Worm (Caenorhabditis elegans) whole organism, L3 larva: ENCODE results near the gene arrd-19.

Experiments
- aly-2 ChIP-seq: fragments of 150-350 bp; optimal IDR thresholded peaks from 2 replicates; lab custom pipeline; 2014; ENCODE audit warnings: missing biosample characterization, missing genetic modification characterization
- ama-1 ChIP-seq: fragments of 150-350 bp; optimal IDR thresholded peaks from 2 replicates; lab custom pipeline; 2018
- ceh-82 ChIP-seq: fragments of 150-350 bp; optimal IDR thresholded peaks from 2 replicates; lab custom pipeline; 2014; ENCODE audit warnings: missing biosample characterization, missing genetic modification characterization
- elt-2 ChIP-seq: sonication (generic microtip); optimal IDR thresholded peaks from 2 replicates; lab custom pipeline; 2016; ENCODE audit warnings: missing genetic modification reagents, mild to moderate bottlenecking, missing genetic modification characterization, missing compliant biosample characterization
- fos-1 ChIP-seq: fragments of 150-350 bp; optimal IDR thresholded peaks from 2 replicates; lab custom pipeline; 2014; ENCODE audit warnings: missing biosample characterization, missing genetic modification characterization
- lsy-12 ChIP-seq: sonication (generic microtip); optimal IDR thresholded peaks from 2 replicates; lab custom pipeline; 2016; ENCODE audit warnings: mild to moderate bottlenecking, missing genetic modification characterization, missing compliant biosample characterization
- nhr-237 ChIP-seq: fragments of 150-350 bp; optimal IDR thresholded peaks from 2 replicates; lab custom pipeline; 2014; ENCODE audit warnings: missing biosample characterization, missing genetic modification characterization
- nhr-76 ChIP-seq: fragments of 150-350 bp; sonication (generic microtip); optimal IDR thresholded peaks from 5 replicates; lab custom pipeline; 2014; ENCODE audit warnings: missing biosample characterization, missing genetic modification characterization
- skn-1 ChIP-seq: fragments of 150-350 bp; optimal IDR thresholded peaks from 2 replicates; lab custom pipeline; 2014; ENCODE audit warnings: missing biosample characterization, missing genetic modification characterization
- snpc-4 ChIP-seq: fragments of 150-350 bp; optimal IDR thresholded peaks from 2 replicates; lab custom pipeline; 2014; ENCODE audit warnings: missing biosample characterization, missing genetic modification characterization
- unc-62 ChIP-seq: fragments of 150-350 bp; sonication (generic microtip); optimal IDR thresholded peaks from 4 replicates; lab custom pipeline; 2014; ENCODE audit warnings: missing biosample characterization, missing genetic modification reagents, missing genetic modification characterization
- zag-1 ChIP-seq: fragments of 150-350 bp; optimal IDR thresholded peaks from 2 replicates; lab custom pipeline; 2014; ENCODE audit warnings: missing biosample characterization, missing genetic modification characterization

ce11 chrV:3288134-3288533 lies 27.2 kb downstream of the arrd-19 start:
- TF ChIP-seq fos-1 (no peak), snpc-4 (tag; lab: Kevin White, UChicago) (no peak), nhr-237 (no peak), ceh-82 (tag; lab: Kevin White, UChicago) (no peak), zag-1 (no peak), elt-2 (tag; lab: Kevin White, UChicago) (no peak), aly-2 (tag; lab: Kevin White, UChicago) (no peak), ama-1 (lab: Kevin White, UChicago) (no peak), unc-62 (GFP tag; lab: Kevin White, UChicago) (no peak), lsy-12 (no peak), skn-1 (tag; lab: Kevin White, UChicago) (no peak), nhr-76 (tag; lab: Kevin White, UChicago) (no peak)
